Worm (Caenorhabditis elegans) whole organism, midembryonic: Measurements from ENCODE around the gene F40G9.15.

Source experiments
- T22C8.4 ChIP-seq: fragments of 200-800 bp; sonication (Bioruptor generic); IDR thresholded peaks from 2 replicates; pipeline ENCODE4 v1.3.6; 2022; ENCODE audit warnings: missing genetic modification characterization, missing compliant biosample characterization
- cog-1 ChIP-seq: sonication (generic microtip); optimal IDR thresholded peaks from 2 replicates; lab custom pipeline; 2016; ENCODE audit warnings: missing genetic modification characterization, missing compliant biosample characterization
- flt-1 ChIP-seq: fragments of 200-800 bp; sonication (Bioruptor generic); IDR thresholded peaks from 2 replicates; pipeline ENCODE4 v1.3.6; 2022; ENCODE audit warnings: missing genetic modification characterization, missing compliant biosample characterization
- klf-2 ChIP-seq: fragments of 200-800 bp; sonication (Bioruptor generic); conservative IDR thresholded peaks from 2 replicates; pipeline ENCODE4 v1.3.6; 2022; ENCODE audit warnings: missing genetic modification reagents, missing genetic modification characterization, missing compliant biosample characterization
- med-1 ChIP-seq: sonication (generic microtip); optimal IDR thresholded peaks from 2 replicates; lab custom pipeline; 2017; ENCODE audit warnings: missing genetic modification characterization, mild to moderate bottlenecking, missing compliant biosample characterization, antibody characterized with exemption, missing genetic modification reagents; ENCODE audit not compliant: insufficient read depth
- ref-1 ChIP-seq: fragments of 200-800 bp; sonication (Bioruptor generic); conservative IDR thresholded peaks from 2 replicates; pipeline ENCODE4 v1.3.6; 2022; ENCODE audit warnings: missing genetic modification reagents, missing genetic modification characterization, missing compliant biosample characterization
- tab-1 ChIP-seq: fragments of 200-800 bp; sonication (Bioruptor generic); IDR thresholded peaks from 2 replicates; pipeline ENCODE4 v1.3.6; 2022; ENCODE audit warnings: missing genetic modification characterization, missing compliant biosample characterization
- ztf-23 ChIP-seq: fragments of 200-800 bp; sonication (Bioruptor generic); IDR thresholded peaks from 2 replicates; pipeline ENCODE4 v1.3.6; 2022; ENCODE audit warnings: missing genetic modification reagents, missing genetic modification characterization, missing compliant biosample characterization
- ztf-29 ChIP-seq: fragments of 200-800 bp; sonication (Bioruptor generic); IDR thresholded peaks from 2 replicates; pipeline ENCODE4 v1.3.6; 2022; ENCODE audit warnings: missing genetic modification reagents, missing genetic modification characterization, missing compliant biosample characterization

Gene F40G9.15

DNA sequence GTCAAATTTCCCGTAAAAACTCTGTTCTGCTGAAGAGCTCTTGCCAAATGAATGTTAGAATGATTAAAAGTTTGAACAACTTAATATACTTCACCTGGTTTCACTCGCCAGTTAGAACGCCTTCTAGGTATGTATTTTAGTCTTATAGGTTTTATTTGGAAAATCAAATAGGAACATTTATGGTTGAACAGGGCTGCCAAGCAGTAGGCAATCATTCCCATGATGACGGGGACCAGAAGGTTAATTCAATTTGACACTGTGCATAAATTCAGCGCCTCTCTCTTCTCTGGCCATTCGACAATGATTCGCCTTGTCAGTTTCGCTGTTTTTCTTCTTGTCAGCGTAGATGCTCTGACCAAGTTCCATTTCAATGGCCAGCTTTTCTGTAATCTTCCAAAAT lies at the start of gene F40G9.15:
TSS of gene F40G9.15 (plus strand) at position 301 of the 400 bp plus-strand sequence.
- TF ChIP-seq T22C8.4 (GFP tag; lab: Robert Waterston, UW): no peak
- TF ChIP-seq med-1: no peak
- TF ChIP-seq ref-1: no peak
- TF ChIP-seq tab-1 (GFP tag; lab: Robert Waterston, UW): no peak

DNA sequence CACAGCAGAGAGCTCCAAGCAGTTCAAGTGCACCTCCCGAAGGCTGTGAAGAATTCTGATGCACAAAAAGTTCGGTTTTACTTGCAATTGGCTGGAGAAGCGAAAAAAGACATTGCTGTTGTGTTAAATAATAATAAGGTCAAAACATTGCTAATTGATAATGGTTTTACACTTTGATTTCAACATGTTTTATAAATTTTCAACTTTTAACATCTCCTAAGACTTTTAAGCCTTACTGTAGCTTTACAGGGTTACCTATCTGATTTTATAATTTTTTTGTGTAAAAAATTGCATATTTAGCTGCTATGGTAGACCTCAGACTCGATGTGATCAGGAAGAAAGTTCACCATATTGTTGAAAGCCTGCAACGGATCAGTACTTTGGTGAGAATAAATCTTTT lies 48.0 kb upstream of the F40G9.15 start, which contains the start of gene pals-25:
TSS of gene pals-25 (plus strand) at position 301 of the 400 bp plus-strand sequence.
- no peak for TF ChIP-seq ztf-23 (GFP tag; lab: Robert Waterston, UW)
- no peak for TF ChIP-seq flt-1 (GFP tag; lab: Robert Waterston, UW)
- TF ChIP-seq cog-1 (tag; lab: Kevin White, UChicago): no peak
- TF ChIP-seq med-1: no peak
- TF ChIP-seq tab-1 (GFP tag; lab: Robert Waterston, UW): no peak
- TF ChIP-seq klf-2 (GFP tag; lab: Robert Waterston, UW): no peak

DNA sequence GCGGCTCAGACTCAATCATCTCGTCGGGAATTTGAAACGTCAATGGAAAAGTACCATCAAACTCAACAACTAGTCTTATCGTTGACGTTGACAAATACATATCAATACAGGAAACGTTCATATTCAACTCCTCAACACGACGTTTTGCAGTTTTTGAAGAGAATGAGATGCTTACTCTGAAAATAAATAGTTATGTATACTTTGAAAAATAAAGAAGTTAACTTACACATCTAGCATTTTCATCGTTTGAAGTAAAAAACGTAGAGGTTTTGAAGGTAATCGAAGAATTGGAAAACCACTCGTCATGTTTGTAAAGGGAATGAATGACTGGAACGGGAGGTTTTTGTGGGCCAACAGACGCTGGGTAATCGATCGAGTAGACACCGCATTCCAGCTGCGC lies 41.3 kb upstream of the F40G9.15 start, which contains the start of gene fbxb-81:
TSS of gene fbxb-81 (minus strand) at position 314 of the 400 bp plus-strand sequence.
- TF ChIP-seq klf-2 (GFP tag; lab: Robert Waterston, UW) (no peak), med-1 (no peak), ztf-23 (GFP tag; lab: Robert Waterston, UW) (no peak), ref-1 (no peak), ztf-29 (GFP tag; lab: Robert Waterston, UW) (no peak), tab-1 (GFP tag; lab: Robert Waterston, UW) (no peak)

DNA sequence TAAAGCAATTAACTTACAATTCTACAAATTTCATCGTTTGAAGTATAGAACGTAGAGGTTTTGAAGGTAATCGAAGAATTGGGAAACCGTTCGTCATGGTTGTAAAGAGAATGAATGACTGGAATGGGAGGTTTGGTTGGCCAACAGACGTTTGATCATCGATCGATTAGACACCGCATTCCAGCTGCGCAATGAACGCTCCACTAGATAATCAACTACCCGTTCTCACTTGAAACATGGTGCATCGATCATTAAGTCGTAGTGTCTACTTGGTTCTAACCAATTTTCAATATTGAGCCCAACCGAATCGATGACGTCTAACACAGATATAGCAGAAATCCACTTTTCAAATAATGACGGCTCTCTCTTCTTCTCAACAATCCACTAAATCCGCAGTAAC lies 39.1 kb upstream of the F40G9.15 start, which contains the start of gene fbxb-82:
TSS of gene fbxb-82 (minus strand) at position 101 of the 400 bp plus-strand sequence.
- TF ChIP-seq T22C8.4 (GFP tag; lab: Robert Waterston, UW) (no peak), cog-1 (tag; lab: Kevin White, UChicago) (no peak), ztf-23 (GFP tag; lab: Robert Waterston, UW) (no peak), klf-2 (GFP tag; lab: Robert Waterston, UW) (no peak), ztf-29 (GFP tag; lab: Robert Waterston, UW) (no peak), tab-1 (GFP tag; lab: Robert Waterston, UW) (no peak), ref-1 (no peak), med-1 (no peak), flt-1 (GFP tag; lab: Robert Waterston, UW) (no peak)

DNA sequence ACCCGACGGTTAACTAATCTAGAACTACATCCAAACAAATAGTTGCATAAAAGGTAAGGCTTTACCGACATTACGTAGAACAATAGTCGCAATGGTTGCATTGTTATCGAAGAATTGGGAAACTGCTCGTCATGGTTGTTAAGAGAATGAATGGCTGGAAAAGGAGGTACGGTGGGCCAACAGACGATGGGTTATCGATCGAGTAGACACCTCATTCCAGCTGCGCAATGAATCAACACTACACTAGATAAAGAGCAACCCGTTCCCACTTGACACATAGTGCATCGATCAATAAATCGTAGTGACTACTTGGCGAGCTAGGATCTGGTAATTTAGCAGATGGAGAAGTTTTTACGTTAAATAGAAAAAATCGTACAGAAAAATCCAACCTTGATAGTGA lies 37.1 kb upstream of the F40G9.15 start, which contains the start of the genes T17A3.12 and fbxb-83:
TSS of gene T17A3.12 (minus strand) at position 101 of the 400 bp plus-strand sequence.
TSS of gene fbxb-83 (minus strand) at position 134 of the 400 bp plus-strand sequence.
- no peak for TF ChIP-seq med-1

DNA sequence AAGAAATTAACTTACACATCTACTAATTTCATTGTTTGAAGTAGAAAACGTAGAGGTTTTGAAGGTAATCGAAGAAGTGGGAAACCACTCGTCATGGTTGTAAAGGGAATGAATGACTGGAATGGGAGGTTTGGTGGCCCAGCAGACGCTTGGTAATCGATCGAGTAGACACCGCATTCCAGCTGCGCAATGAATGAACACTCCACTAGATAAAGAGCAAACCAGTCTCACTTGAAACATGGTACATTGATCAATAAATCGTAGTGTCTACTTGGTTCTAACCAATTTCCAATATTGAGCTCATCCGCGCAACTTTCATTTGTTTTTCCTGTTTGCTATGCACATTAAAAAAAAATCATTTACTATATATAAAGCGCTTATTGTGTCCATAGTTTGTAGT lies 35.8 kb upstream of the F40G9.15 start, which contains the start of gene fbxb-84:
TSS of gene fbxb-84 (minus strand) at position 101 of the 400 bp plus-strand sequence.
- TF ChIP-seq ref-1: no peak
- no peak for TF ChIP-seq med-1
- TF ChIP-seq tab-1 (GFP tag; lab: Robert Waterston, UW): no peak
- no peak for TF ChIP-seq cog-1 (tag; lab: Kevin White, UChicago)
- TF ChIP-seq klf-2 (GFP tag; lab: Robert Waterston, UW): no peak
- no peak for TF ChIP-seq T22C8.4 (GFP tag; lab: Robert Waterston, UW)
- TF ChIP-seq flt-1 (GFP tag; lab: Robert Waterston, UW): no peak
- no peak for TF ChIP-seq ztf-23 (GFP tag; lab: Robert Waterston, UW)
- no peak for TF ChIP-seq ztf-29 (GFP tag; lab: Robert Waterston, UW)

DNA sequence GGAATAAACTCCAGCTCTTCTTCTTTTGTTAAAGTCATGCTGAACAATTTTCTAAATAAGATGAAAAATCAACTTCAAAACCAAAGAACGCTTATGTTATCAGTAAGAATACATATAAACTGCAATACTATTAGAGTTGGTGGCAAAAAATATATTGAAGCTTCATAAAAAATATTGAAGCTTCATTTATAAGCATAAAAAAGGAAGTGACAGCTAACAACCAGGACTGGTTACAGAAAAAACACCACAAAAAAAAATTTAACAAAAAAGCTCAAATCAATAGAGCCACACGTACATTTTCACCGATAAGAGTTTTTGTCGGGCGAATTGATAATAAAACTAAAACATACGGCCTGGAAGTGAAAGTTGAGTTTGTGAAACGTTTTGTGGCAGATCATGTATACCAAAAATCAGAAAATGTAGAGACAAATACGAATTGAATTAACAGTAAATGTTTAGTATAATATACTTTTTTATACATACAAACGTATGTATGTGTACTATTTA lies 34.6 kb upstream of the F40G9.15 start, which contains the start of gene sqst-5:
TSS of gene sqst-5 (minus strand) at position 51 of the 507 bp plus-strand sequence.
- no peak for TF ChIP-seq ztf-23 (GFP tag; lab: Robert Waterston, UW)
- no peak for TF ChIP-seq klf-2 (GFP tag; lab: Robert Waterston, UW)
- TF ChIP-seq T22C8.4 (GFP tag; lab: Robert Waterston, UW): no peak

DNA sequence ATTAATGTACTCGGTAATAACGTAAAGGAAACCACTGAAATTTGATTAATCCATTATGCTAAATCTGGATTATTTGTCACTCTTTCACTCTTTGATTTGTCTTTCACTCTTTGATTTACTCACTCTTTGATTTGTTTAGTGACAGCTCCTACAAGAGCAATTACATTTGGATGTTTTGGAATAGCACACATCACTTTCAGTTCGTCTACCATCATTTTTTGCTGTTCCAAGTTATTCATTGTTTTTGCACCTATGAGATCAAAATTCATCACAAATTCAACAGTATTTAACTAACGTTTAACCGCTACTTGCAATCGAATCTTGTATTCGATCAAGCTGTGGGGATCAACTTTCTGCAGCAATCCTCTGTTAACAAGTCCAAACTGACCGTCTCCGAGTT lies 33.0 kb upstream of the F40G9.15 start:
- TF ChIP-seq T22C8.4 (GFP tag; lab: Robert Waterston, UW) (no peak), flt-1 (GFP tag; lab: Robert Waterston, UW) (no peak), tab-1 (GFP tag; lab: Robert Waterston, UW) (no peak), ztf-23 (GFP tag; lab: Robert Waterston, UW) (no peak), ref-1 (no peak), cog-1 (tag; lab: Kevin White, UChicago) (no peak), ztf-29 (GFP tag; lab: Robert Waterston, UW) (no peak), klf-2 (GFP tag; lab: Robert Waterston, UW) (no peak), med-1 (no peak)

DNA sequence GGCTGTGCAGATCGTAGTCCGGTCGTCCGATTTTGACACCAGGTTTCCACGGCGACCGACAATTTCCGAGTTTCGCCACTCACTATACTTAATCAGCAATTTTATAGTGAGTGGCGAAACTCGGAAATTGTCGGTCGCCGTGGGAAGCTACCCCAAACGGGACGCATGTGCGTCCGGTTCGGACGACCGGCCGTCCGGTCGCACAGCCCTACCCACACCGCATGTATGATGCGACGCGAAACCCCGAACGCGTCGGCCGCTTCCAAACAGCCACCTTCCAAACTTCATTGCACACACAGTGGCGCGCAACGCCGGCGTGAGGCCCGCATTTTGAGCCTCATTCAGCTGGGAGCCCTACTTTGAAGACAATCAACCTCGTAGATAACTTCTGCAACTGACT lies 31.1 kb upstream of the F40G9.15 start:
- TF ChIP-seq ref-1 (no peak), klf-2 (GFP tag; lab: Robert Waterston, UW) (no peak), T22C8.4 (GFP tag; lab: Robert Waterston, UW) (no peak), med-1 (no peak), ztf-29 (GFP tag; lab: Robert Waterston, UW) (no peak), tab-1 (GFP tag; lab: Robert Waterston, UW) (no peak), flt-1 (GFP tag; lab: Robert Waterston, UW) (no peak), ztf-23 (GFP tag; lab: Robert Waterston, UW) (no peak), cog-1 (tag; lab: Kevin White, UChicago) (no peak)

DNA sequence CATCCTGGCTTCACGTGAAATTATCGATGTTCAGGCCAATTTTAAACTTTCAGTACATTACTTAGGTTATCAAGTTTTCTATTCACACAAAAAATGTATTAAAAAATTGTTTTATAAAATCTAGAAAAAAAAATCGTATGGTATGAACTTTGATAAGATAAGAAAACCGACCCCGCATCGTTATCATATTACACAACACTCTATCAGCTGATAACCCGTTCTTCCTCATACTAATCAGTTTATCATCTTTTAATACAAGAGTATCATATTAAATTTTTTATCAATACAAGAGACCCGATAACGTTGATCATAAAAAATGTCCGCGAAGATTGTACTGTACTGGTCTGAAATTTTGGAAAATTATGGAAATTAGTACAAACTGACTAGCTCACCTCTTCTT lies 28.0 kb upstream of the F40G9.15 start:
- no peak for TF ChIP-seq klf-2 (GFP tag; lab: Robert Waterston, UW)
- TF ChIP-seq ztf-23 (GFP tag; lab: Robert Waterston, UW): no peak
- no peak for TF ChIP-seq T22C8.4 (GFP tag; lab: Robert Waterston, UW)
- TF ChIP-seq ref-1: no peak
- no peak for TF ChIP-seq tab-1 (GFP tag; lab: Robert Waterston, UW)
- TF ChIP-seq flt-1 (GFP tag; lab: Robert Waterston, UW): no peak
- no peak for TF ChIP-seq ztf-29 (GFP tag; lab: Robert Waterston, UW)
- TF ChIP-seq med-1: no peak
- no peak for TF ChIP-seq cog-1 (tag; lab: Kevin White, UChicago)
